In the genomic region with DNA sequence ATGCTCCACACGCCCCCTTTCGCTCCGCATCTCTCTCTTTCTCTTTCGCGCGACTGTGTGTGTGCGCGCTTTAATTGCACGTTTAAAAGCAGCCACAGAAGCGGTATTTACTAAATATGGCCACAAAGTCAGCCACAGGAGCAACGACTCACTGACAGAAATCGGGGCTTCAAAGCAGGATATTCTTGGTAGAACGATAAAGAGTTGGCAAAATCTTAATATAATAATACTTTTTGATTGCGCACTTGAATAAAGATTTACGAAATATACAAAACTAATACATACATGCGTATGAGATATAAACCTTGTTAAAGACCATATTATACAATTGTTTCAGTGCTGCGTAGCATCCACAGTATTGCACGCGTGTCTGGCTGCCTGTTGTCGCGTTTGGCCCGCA, we compare ENCODE assay signal across 5 fruit fly cellular contexts.
TF ChIP-seq lines count a peak whose summit lies in the region.

No protein-coding gene starts in this region.

- TF ChIP-seq CTCF in whole organism, embryonic (GFP tag; optimal IDR thresholded peaks at IDR 0.05; lab: Kevin White, UChicago) = no peak

TF ChIP-seq in whole organism, 6 proteins besides CTCF, POLR2A, EP300 and RAD21:
- no peak for TF ChIP-seq usp (GFP tag; optimal IDR thresholded peaks at IDR 0.05; lab: Kevin White, UChicago)
- no peak for TF ChIP-seq psq (optimal IDR thresholded peaks at IDR 0.05; lab: Kevin White, UChicago)
- TF ChIP-seq EcR (GFP tag; optimal IDR thresholded peaks at IDR 0.05; lab: Kevin White, UChicago) = no peak
- no peak for TF ChIP-seq pan (optimal IDR thresholded peaks at IDR 0.05; lab: Kevin White, UChicago)
- no peak for TF ChIP-seq CG8478 (optimal IDR thresholded peaks at IDR 0.05; lab: Kevin White, UChicago)
- peak; percentile 33 for TF ChIP-seq Dll (optimal IDR thresholded peaks at IDR 0.05; lab: Kevin White, UChicago)

TF ChIP-seq in whole organism, embryonic, 481 proteins besides CTCF, POLR2A, EP300 and RAD21:
- TF ChIP-seq CG1233 (GFP tag; optimal IDR thresholded peaks at IDR 0.05; lab: Kevin White, UChicago) (no peak), CG8765 (GFP tag; IDR thresholded peaks at IDR 0.05; lab: Robert Waterston, UW) (no peak), Hmr (GFP tag; optimal IDR thresholded peaks at IDR 0.05; lab: Kevin White, UChicago) (no peak), corto (GFP tag; optimal IDR thresholded peaks at IDR 0.05; lab: Kevin White, UChicago) (peak; percentile 42), ap (GFP tag; IDR thresholded peaks at IDR 0.05; lab: Robert Waterston, UW) (no peak), Drgx (GFP tag; IDR thresholded peaks at IDR 0.05; lab: Robert Waterston, UW) (peak; percentile 17; the same call in 1 of the 2 replicates), Eip74EF (GFP tag; optimal IDR thresholded peaks at IDR 0.05; lab: Kevin White, UChicago) (no peak), CG5953 (GFP tag; IDR thresholded peaks at IDR 0.05; lab: Robert Waterston, UW) (0 out of 2 replicates have a peak, but pooled peaks have one; percentile 14), lbe (GFP tag; optimal IDR thresholded peaks at IDR 0.05; lab: Kevin White, UChicago) (peak; percentile 43)
TF ChIP-seq in whole organism, embryonic: peak in this region for 4.

TF ChIP-seq in whole organism, prepupa, 60 proteins besides CTCF, POLR2A, EP300 and RAD21 (continues in another document):
- TF ChIP-seq Sox102F (GFP tag; optimal IDR thresholded peaks at IDR 0.05; lab: Kevin White, UChicago) (peak; percentile 67), Ets96B (tag; optimal IDR thresholded peaks at IDR 0.05; lab: Kevin White, UChicago) (peak; percentile 50), CG6854 (GFP tag; optimal IDR thresholded peaks at IDR 0.05; lab: Kevin White, UChicago) (peak; percentile 10), topi (GFP tag; optimal IDR thresholded peaks at IDR 0.05; lab: Kevin White, UChicago) (peak; percentile 59), CG6808 (GFP tag; optimal IDR thresholded peaks at IDR 0.05; lab: Kevin White, UChicago) (peak; percentile 39), CG11294 (GFP tag; IDR thresholded peaks at IDR 0.05; lab: Robert Waterston, UW) (no peak), lz (GFP tag; optimal IDR thresholded peaks at IDR 0.05; lab: Kevin White, UChicago) (peak; percentile 67), Gug (GFP tag; IDR thresholded peaks at IDR 0.05; lab: Robert Waterston, UW) (0 out of 2 replicates have a peak, but pooled peaks have one; percentile 26), ss (GFP tag; optimal IDR thresholded peaks at IDR 0.05; lab: Kevin White, UChicago) (peak in 1 of 2 experiments; percentile 8), CG4318 (GFP tag; optimal IDR thresholded peaks at IDR 0.05; lab: Kevin White, UChicago) (peak; percentile 8), CG9139 (GFP tag; optimal IDR thresholded peaks at IDR 0.05; lab: Kevin White, UChicago) (no peak), dsx (GFP tag; optimal IDR thresholded peaks at IDR 0.05; lab: Kevin White, UChicago; ENCODE audit: poor library complexity, severe bottlenecking) (peak; percentile 63), CG3919 (GFP tag; optimal IDR thresholded peaks at IDR 0.05; lab: Kevin White, UChicago) (peak; percentile 67), CG8632 (GFP tag; optimal IDR thresholded peaks at IDR 0.05; lab: Kevin White, UChicago) (peak; percentile 44), CG8119 (GFP tag; IDR thresholded peaks at IDR 0.05; lab: Robert Waterston, UW) (no peak), pdm3 (GFP tag; optimal IDR thresholded peaks at IDR 0.05; lab: Kevin White, UChicago) (peak; percentile 42), CG10669 (GFP tag; optimal IDR thresholded peaks at IDR 0.05; lab: Kevin White, UChicago) (peak; percentile 45), Lpt (GFP tag; optimal IDR thresholded peaks at IDR 0.05; lab: Kevin White, UChicago) (no peak), net (GFP tag; optimal IDR thresholded peaks at IDR 0.05; lab: Kevin White, UChicago) (no peak), Met (GFP tag; optimal IDR thresholded peaks at IDR 0.05; lab: Kevin White, UChicago) (peak; percentile 71), CG7368 (GFP tag; optimal IDR thresholded peaks at IDR 0.05; lab: Kevin White, UChicago) (no peak), eg (GFP tag; IDR thresholded peaks at IDR 0.05; lab: Robert Waterston, UW) (no peak), Blimp-1 (GFP tag; optimal IDR thresholded peaks at IDR 0.05; lab: Kevin White, UChicago) (no peak), Hr4 (GFP tag; optimal IDR thresholded peaks at IDR 0.05; lab: Kevin White, UChicago) (peak; percentile 27)

TF ChIP-seq in whole organism, pupa, 21 proteins besides CTCF, POLR2A, EP300 and RAD21:
- TF ChIP-seq gl (tag; optimal IDR thresholded peaks at IDR 0.05; lab: Kevin White, UChicago) = peak; percentile 29
- no peak for TF ChIP-seq CG32121 (GFP tag; IDR thresholded peaks at IDR 0.05; lab: Robert Waterston, UW)
- TF ChIP-seq D1 (tag; optimal IDR thresholded peaks at IDR 0.05; lab: Kevin White, UChicago) = no peak
- peak; percentile 52 for TF ChIP-seq CG17806 (tag; optimal IDR thresholded peaks at IDR 0.05; lab: Kevin White, UChicago)
- TF ChIP-seq Ets98B (GFP tag; IDR thresholded peaks at IDR 0.05; lab: Robert Waterston, UW) = peak; percentile 25; the same call in 1 of the 2 replicates
- TF ChIP-seq Pif1A (GFP tag; optimal IDR thresholded peaks at IDR 0.05; lab: Kevin White, UChicago) = peak; percentile 41
- peak; percentile 38 for TF ChIP-seq CG13204 (GFP tag; optimal IDR thresholded peaks at IDR 0.05; lab: Kevin White, UChicago)
- no peak for TF ChIP-seq CG12605 (GFP tag; IDR thresholded peaks at IDR 0.05; lab: Robert Waterston, UW)
- TF ChIP-seq rn (GFP tag; IDR thresholded peaks at IDR 0.05; lab: Robert Waterston, UW) = no peak
- TF ChIP-seq CG8159 (tag; optimal IDR thresholded peaks at IDR 0.05; lab: Kevin White, UChicago) = peak; percentile 58
- peak; percentile 49 for TF ChIP-seq Pif1B (GFP tag; optimal IDR thresholded peaks at IDR 0.05; lab: Kevin White, UChicago)
- 0 out of 3 replicates have a peak, but pooled peaks have one; percentile 36 for TF ChIP-seq CG4496 (GFP tag; IDR thresholded peaks at IDR 0.05; lab: Robert Waterston, UW)
- TF ChIP-seq CG15710 (tag; optimal IDR thresholded peaks at IDR 0.05; lab: Kevin White, UChicago) = peak; percentile 29
- TF ChIP-seq CG10348 (GFP tag; IDR thresholded peaks at IDR 0.05; lab: Robert Waterston, UW) = no peak
- TF ChIP-seq CG9948 (tag; optimal IDR thresholded peaks at IDR 0.05; lab: Kevin White, UChicago) = peak; percentile 42
- 0 out of 3 replicates have a peak, but pooled peaks have one; percentile 13 for TF ChIP-seq fd96Ca (GFP tag; IDR thresholded peaks at IDR 0.05; lab: Robert Waterston, UW)
- TF ChIP-seq Snoo (tag; optimal IDR thresholded peaks at IDR 0.05; lab: Kevin White, UChicago) = peak; percentile 49
- peak; percentile 68 for TF ChIP-seq CG14655 (GFP tag; optimal IDR thresholded peaks at IDR 0.05; lab: Kevin White, UChicago)
- TF ChIP-seq CG34367 (tag; optimal IDR thresholded peaks at IDR 0.05; lab: Kevin White, UChicago) = peak; percentile 44
- TF ChIP-seq EcR (GFP tag; optimal IDR thresholded peaks at IDR 0.05; lab: Kevin White, UChicago) = peak; percentile 29
- peak; percentile 55 for TF ChIP-seq CG8301 (tag; optimal IDR thresholded peaks at IDR 0.05; lab: Kevin White, UChicago)
TF ChIP-seq in whole organism, pupa: peak in this region for 16.

TF ChIP-seq in whole organism, wandering third instar larva, 38 proteins besides CTCF, POLR2A, EP300 and RAD21:
- TF ChIP-seq Sp1 (GFP tag; optimal IDR thresholded peaks at IDR 0.05; lab: Kevin White, UChicago) = peak; percentile 54
- peak; percentile 62 for TF ChIP-seq br (GFP tag; optimal IDR thresholded peaks at IDR 0.05; lab: Kevin White, UChicago)
- TF ChIP-seq Mio (GFP tag; optimal IDR thresholded peaks at IDR 0.05; lab: Kevin White, UChicago) = no peak
- peak; percentile 61 for TF ChIP-seq h (GFP tag; optimal IDR thresholded peaks at IDR 0.05; lab: Kevin White, UChicago)
- TF ChIP-seq Dif (GFP tag; optimal IDR thresholded peaks at IDR 0.05; lab: Kevin White, UChicago; ENCODE audit: partially characterized antibody) = no peak
- no peak for TF ChIP-seq woc (GFP tag; optimal IDR thresholded peaks at IDR 0.05; lab: Kevin White, UChicago)
- no peak for TF ChIP-seq dmrt93B (GFP tag; optimal IDR thresholded peaks at IDR 0.05; lab: Kevin White, UChicago)
- TF ChIP-seq ey (GFP tag; optimal IDR thresholded peaks at IDR 0.05; lab: Kevin White, UChicago) = peak; percentile 47
- peak; percentile 42 for TF ChIP-seq HLH106 (tag; optimal IDR thresholded peaks at IDR 0.05; lab: Kevin White, UChicago)
- no peak for TF ChIP-seq sv (GFP tag; optimal IDR thresholded peaks at IDR 0.05; lab: Kevin White, UChicago)
- no peak for TF ChIP-seq GATAd (GFP tag; optimal IDR thresholded peaks at IDR 0.05; lab: Kevin White, UChicago)
- peak; percentile 37 for TF ChIP-seq Hnf4 (GFP tag; optimal IDR thresholded peaks at IDR 0.05; lab: Kevin White, UChicago)
- TF ChIP-seq brk (GFP tag; optimal IDR thresholded peaks at IDR 0.05; lab: Kevin White, UChicago) = no peak
- no peak for TF ChIP-seq jim (GFP tag; optimal IDR thresholded peaks at IDR 0.05; lab: Kevin White, UChicago)
- no peak for TF ChIP-seq Myc (optimal IDR thresholded peaks at IDR 0.05; lab: Kevin White, UChicago)
- peak; percentile 65 for TF ChIP-seq OdsH (GFP tag; optimal IDR thresholded peaks at IDR 0.05; lab: Kevin White, UChicago)
- TF ChIP-seq fru (GFP tag; optimal IDR thresholded peaks at IDR 0.05; lab: Kevin White, UChicago) = peak; percentile 61
- TF ChIP-seq rgr (GFP tag; optimal IDR thresholded peaks at IDR 0.05; lab: Kevin White, UChicago) = peak; percentile 42
- no peak for TF ChIP-seq Abd-B (GFP tag; optimal IDR thresholded peaks at IDR 0.05; lab: Kevin White, UChicago)
- no peak for TF ChIP-seq Hr83 (GFP tag; optimal IDR thresholded peaks at IDR 0.05; lab: Kevin White, UChicago; ENCODE audit: poor library complexity, severe bottlenecking)
- TF ChIP-seq psq (GFP tag; optimal IDR thresholded peaks at IDR 0.05; lab: Kevin White, UChicago) = peak; percentile 36
- no peak for TF ChIP-seq N (GFP tag; optimal IDR thresholded peaks at IDR 0.05; lab: Kevin White, UChicago)
- no peak for TF ChIP-seq dsf (GFP tag; optimal IDR thresholded peaks at IDR 0.05; lab: Kevin White, UChicago; ENCODE audit: borderline replicate concordance)
- TF ChIP-seq foxo (GFP tag; optimal IDR thresholded peaks at IDR 0.05; lab: Kevin White, UChicago) = peak in 1 of 2 experiments; percentile 60
- no peak for TF ChIP-seq pan (optimal IDR thresholded peaks at IDR 0.05; lab: Kevin White, UChicago)
- no peak for TF ChIP-seq CG9705 (GFP tag; optimal IDR thresholded peaks at IDR 0.05; lab: Kevin White, UChicago)
